Worm (Caenorhabditis elegans): ENCODE results near the gene iff-1.

- TF ChIP-seq lsy-2 (tag; optimal IDR thresholded peaks at IDR 0.05), result peak in 1 of 2 experiments; percentile 16
- no peak for TF ChIP-seq F44E2.7 (GFP tag; IDR thresholded peaks at IDR 0.05)
- TF ChIP-seq daf-12 (tag; optimal IDR thresholded peaks at IDR 0.05), result no peak
- no peak for TF ChIP-seq pha-4 (GFP tag; IDR thresholded peaks at IDR 0.05)
- no peak for TF ChIP-seq pha-4 (tag; optimal IDR thresholded peaks at IDR 0.05)
- TF ChIP-seq unc-39 (tag; optimal IDR thresholded peaks at IDR 0.05), result no peak
- TF ChIP-seq fkh-10 (GFP tag; optimal IDR thresholded peaks at IDR 0.05), result no peak
- no peak for TF ChIP-seq arid-1 (GFP tag; conservative IDR thresholded peaks at IDR 0.05)
- no peak for TF ChIP-seq ceh-20 (GFP tag; IDR thresholded peaks at IDR 0.05)
- TF ChIP-seq R02D3.7 (tag; optimal IDR thresholded peaks at IDR 0.05), result no peak
- no peak for TF ChIP-seq ama-1 (optimal IDR thresholded peaks at IDR 0.05)
- TF ChIP-seq tra-1 (GFP tag; IDR thresholded peaks at IDR 0.05), result no peak
Observed at ce11 chrIII:9714731-9715130, 32.3 kb downstream of the iff-1 start.
